Fruit fly (Drosophila melanogaster) whole organism, embryonic: ENCODE measurements around the gene Ctr9.

Source experiments
- Ada2b ChIP-seq: fragments of 200-800 bp; sonication (Bioruptor generic); IDR thresholded peaks from 2 replicates; pipeline ENCODE4 v1.3.6; 2022; ENCODE audit warnings: missing biosample characterization, missing genetic modification characterization
- B-H1 ChIP-seq: fragments of 200-800 bp; sonication (Bioruptor generic); IDR thresholded peaks from 3 replicates; pipeline ENCODE4 v1.3.6; 2022; ENCODE audit warnings: missing biosample characterization, missing genetic modification characterization
- BEAF-32 ChIP-seq: fragments of 200-800 bp; sonication (Bioruptor generic); optimal IDR thresholded peaks from 3 replicates; lab custom pipeline; 2017; ENCODE audit warnings: missing biosample characterization, missing genetic modification characterization, mild to moderate bottlenecking, moderate library complexity, missing genetic modification reagents
- Bteb2 ChIP-seq: fragments of 200-800 bp; sonication (Bioruptor generic); optimal IDR thresholded peaks from 2 replicates; lab custom pipeline; 2016; ENCODE audit warnings: missing biosample characterization, missing genetic modification characterization
- CG11398 ChIP-seq: fragments of 200-800 bp; sonication (Bioruptor generic); optimal IDR thresholded peaks from 2 replicates; lab custom pipeline; 2016; ENCODE audit warnings: missing biosample characterization, missing genetic modification characterization
- CG12769 ChIP-seq: fragments of 200-800 bp; sonication (Bioruptor generic); optimal IDR thresholded peaks from 2 replicates; lab custom pipeline; 2019; ENCODE audit warnings: missing biosample characterization, mild to moderate bottlenecking, missing genetic modification characterization, moderate library complexity
- CG13624 ChIP-seq: fragments of 200-800 bp; sonication (Bioruptor generic); optimal IDR thresholded peaks from 2 replicates; lab custom pipeline; 2016; ENCODE audit warnings: missing biosample characterization, missing genetic modification characterization
- CG14050 ChIP-seq: fragments of 200-800 bp; sonication (Bioruptor generic); IDR thresholded peaks from 3 replicates; pipeline ENCODE4 v1.3.6; 2022; ENCODE audit warnings: missing biosample characterization, missing genetic modification characterization
- CG14667 ChIP-seq: fragments of 200-800 bp; sonication (Bioruptor generic); IDR thresholded peaks from 2 replicates; pipeline ENCODE4 v1.3.6; 2022; ENCODE audit warnings: missing biosample characterization, missing genetic modification characterization
- CG17912 ChIP-seq: fragments of 200-800 bp; sonication (Bioruptor generic); optimal IDR thresholded peaks from 2 replicates; lab custom pipeline; 2018; ENCODE audit warnings: missing biosample characterization, mild to moderate bottlenecking, missing genetic modification characterization
- CG18599 ChIP-seq: fragments of 200-800 bp; sonication (Bioruptor generic); optimal IDR thresholded peaks from 3 replicates; lab custom pipeline; 2017; ENCODE audit warnings: missing biosample characterization, missing genetic modification characterization, mild to moderate bottlenecking, moderate library complexity, missing genetic modification reagents
- CG33557 ChIP-seq: fragments of 200-800 bp; sonication (Bioruptor generic); optimal IDR thresholded peaks from 2 replicates; lab custom pipeline; 2019; ENCODE audit warnings: missing biosample characterization, mild to moderate bottlenecking, missing genetic modification characterization, moderate library complexity
- CG34376 ChIP-seq: fragments of 200-800 bp; sonication (Bioruptor generic); optimal IDR thresholded peaks from 2 replicates; lab custom pipeline; 2018; ENCODE audit warnings: missing biosample characterization, mild to moderate bottlenecking, missing genetic modification characterization
- CG3726 ChIP-seq: fragments of 200-800 bp; sonication (Bioruptor generic); IDR thresholded peaks from 3 replicates; pipeline ENCODE4, ENCODE4 v1.3.6; 2022; ENCODE audit warnings: missing biosample characterization, missing genetic modification characterization
- CG3847 ChIP-seq: fragments of 200-800 bp; sonication (Bioruptor generic); IDR thresholded peaks from 2 replicates; pipeline ENCODE4 v1.3.6; 2022; ENCODE audit warnings: missing biosample characterization, missing genetic modification characterization
- CG4360 ChIP-seq: fragments of 200-800 bp; sonication (Bioruptor generic); IDR thresholded peaks from 2 replicates; pipeline ENCODE4 v1.3.6; 2022; ENCODE audit warnings: missing biosample characterization, missing genetic modification characterization
- CG6683 ChIP-seq: fragments of 200-800 bp; sonication (Bioruptor generic); optimal IDR thresholded peaks from 2 replicates; lab custom pipeline; 2017; ENCODE audit warnings: missing biosample characterization, mild to moderate bottlenecking, missing genetic modification characterization, missing genetic modification reagents
- CG6689 ChIP-seq: fragments of 200-800 bp; sonication (Bioruptor generic); IDR thresholded peaks from 2 replicates; pipeline ENCODE4 v1.3.6; 2022; ENCODE audit warnings: missing biosample characterization, missing genetic modification characterization
- CG7786 ChIP-seq: fragments of 200-800 bp; sonication (Bioruptor generic); optimal IDR thresholded peaks from 2 replicates; lab custom pipeline; 2016; ENCODE audit warnings: missing biosample characterization, missing genetic modification characterization
- CG9876 ChIP-seq: fragments of 200-800 bp; sonication (Bioruptor generic); optimal IDR thresholded peaks from 2 replicates; lab custom pipeline; 2016; ENCODE audit warnings: missing biosample characterization, missing genetic modification characterization
- D ChIP-seq, 2 experiments: fragments of 200-800 bp in 1 of 2; fragments of >200 bp in 1 of 2; sonication (Bioruptor generic) in 1 of 2; optimal IDR thresholded peaks; 2 replicates in 1 of 2; 3 replicates in 1 of 2; lab custom pipeline; 2017; ENCODE audit warnings: mild to moderate bottlenecking in 1 of 2, missing biosample characterization in 1 of 2, missing genetic modification characterization in 1 of 2, missing genetic modification reagents in 1 of 2
- Dfd ChIP-seq, 2 experiments: fragments of >200 bp; optimal IDR thresholded peaks; 2 replicates each; lab custom pipeline; 2017; ENCODE audit warnings: missing biosample characterization in 2 of 2, missing genetic modification characterization in 2 of 2
- Dll ChIP-seq: fragments of 200-800 bp; sonication (Bioruptor generic); IDR thresholded peaks from 4 replicates; pipeline ENCODE4 v1.3.6; 2022; ENCODE audit warnings: missing biosample characterization, missing genetic modification characterization; ENCODE audit not compliant: partially characterized antibody
- Ets65A ChIP-seq: fragments of 200-800 bp; sonication (Bioruptor generic); peaks from one replicate; lab custom pipeline; 2016; ENCODE audit warnings: missing biosample characterization, missing genetic modification characterization
- Fer2 ChIP-seq: fragments of 200-800 bp; sonication (Bioruptor generic); optimal IDR thresholded peaks from 2 replicates; lab custom pipeline; 2018; ENCODE audit warnings: missing biosample characterization, mild to moderate bottlenecking, missing genetic modification characterization, moderate library complexity
- H2.0 ChIP-seq: fragments of 200-800 bp; sonication (Bioruptor generic); IDR thresholded peaks from 2 replicates; pipeline ENCODE4 v1.3.6; 2022; ENCODE audit warnings: missing biosample characterization, missing genetic modification characterization
- HLHmδ ChIP-seq: fragments of 200-800 bp; sonication (Bioruptor generic); optimal IDR thresholded peaks from 2 replicates; lab custom pipeline; 2018; ENCODE audit warnings: missing biosample characterization, mild to moderate bottlenecking, missing genetic modification characterization, moderate library complexity
- Hr78 ChIP-seq, 2 experiments: fragments of 200-800 bp in 1 of 2; fragments of >200 bp in 1 of 2; sonication (Bioruptor generic) in 1 of 2; optimal IDR thresholded peaks; 2 replicates each; lab custom pipeline; 2017 to 2019; ENCODE audit warnings: missing biosample characterization in 2 of 2, missing genetic modification characterization in 2 of 2, mild to moderate bottlenecking in 1 of 2, moderate library complexity in 1 of 2
- NC2α ChIP-seq: fragments of 200-800 bp; sonication (Bioruptor generic); optimal IDR thresholded peaks from 2 replicates; lab custom pipeline; 2016; ENCODE audit warnings: missing biosample characterization, missing genetic modification characterization
- NK7.1 ChIP-seq: fragments of 200-800 bp; sonication (Bioruptor generic); optimal IDR thresholded peaks from 3 replicates; lab custom pipeline; 2016; ENCODE audit warnings: missing biosample characterization, missing genetic modification characterization
- Oaz ChIP-seq: fragments of 200-800 bp; sonication (Bioruptor generic); IDR thresholded peaks from 2 replicates; pipeline ENCODE4 v1.3.6; 2022; ENCODE audit warnings: missing biosample characterization, missing genetic modification characterization
- Rx ChIP-seq: fragments of 200-800 bp; sonication (Bioruptor generic); IDR thresholded peaks from 2 replicates; pipeline ENCODE4 v1.3.6; 2022; ENCODE audit warnings: missing biosample characterization, missing genetic modification characterization
- bigmax ChIP-seq: fragments of 200-800 bp; sonication (Bioruptor generic); optimal IDR thresholded peaks from 2 replicates; lab custom pipeline; 2018; ENCODE audit warnings: missing biosample characterization, mild to moderate bottlenecking, missing genetic modification characterization
- caup ChIP-seq: fragments of 200-800 bp; sonication (Bioruptor generic); optimal IDR thresholded peaks from 3 replicates; lab custom pipeline; 2017; ENCODE audit warnings: missing biosample characterization, mild to moderate bottlenecking, missing genetic modification characterization, moderate library complexity; ENCODE audit not compliant: severe bottlenecking
- da ChIP-seq: fragments of 200-800 bp; sonication (Bioruptor generic); optimal IDR thresholded peaks from 2 replicates; lab custom pipeline; 2016; ENCODE audit warnings: missing biosample characterization, missing genetic modification characterization
- en ChIP-seq: fragments of 200-800 bp; sonication (Bioruptor generic); optimal IDR thresholded peaks from 2 replicates; lab custom pipeline; 2016; ENCODE audit warnings: missing biosample characterization, missing genetic modification characterization
- fd64A ChIP-seq: fragments of 200-800 bp; sonication (Bioruptor generic); optimal IDR thresholded peaks from 3 replicates; lab custom pipeline; 2018; ENCODE audit warnings: missing biosample characterization, mild to moderate bottlenecking, missing genetic modification characterization
- fd96Cb ChIP-seq: fragments of 200-800 bp; sonication (Bioruptor generic); optimal IDR thresholded peaks from 2 replicates; lab custom pipeline; 2018; ENCODE audit warnings: missing biosample characterization, mild to moderate bottlenecking, missing genetic modification characterization, moderate library complexity
- fru ChIP-seq: fragments of >200 bp; optimal IDR thresholded peaks from 2 replicates; lab custom pipeline; 2017
- gsb-n ChIP-seq: fragments of 200-800 bp; sonication (Bioruptor generic); optimal IDR thresholded peaks from 3 replicates; lab custom pipeline; 2018; ENCODE audit warnings: missing biosample characterization, mild to moderate bottlenecking, missing genetic modification characterization
- her ChIP-seq: fragments of 200-800 bp; sonication (Bioruptor generic); optimal IDR thresholded peaks from 2 replicates; lab custom pipeline; 2016; ENCODE audit warnings: missing biosample characterization, missing genetic modification characterization
- hth ChIP-seq: fragments of >200 bp; optimal IDR thresholded peaks from 2 replicates; lab custom pipeline; 2017; ENCODE audit warnings: inconsistent platforms
- ind ChIP-seq: fragments of 200-800 bp; sonication (Bioruptor generic); optimal IDR thresholded peaks from 3 replicates; lab custom pipeline; 2016; ENCODE audit warnings: missing biosample characterization, missing genetic modification characterization
- klu ChIP-seq: fragments of 200-800 bp; sonication (Bioruptor generic); IDR thresholded peaks from 2 replicates; pipeline ENCODE4 v1.3.6; 2022; ENCODE audit warnings: missing biosample characterization, missing genetic modification characterization
- kni ChIP-seq: fragments of 200-800 bp; sonication (Bioruptor generic); optimal IDR thresholded peaks from 3 replicates; lab custom pipeline; 2017; ENCODE audit warnings: mild to moderate bottlenecking, missing biosample characterization, missing genetic modification reagents, missing genetic modification characterization
- phol ChIP-seq: fragments of 200-800 bp; sonication (Bioruptor generic); optimal IDR thresholded peaks from 3 replicates; lab custom pipeline; 2018; ENCODE audit warnings: missing biosample characterization, mild to moderate bottlenecking, missing genetic modification characterization, moderate library complexity
- row ChIP-seq: fragments of 200-800 bp; sonication (Bioruptor generic); IDR thresholded peaks from 3 replicates; pipeline ENCODE4 v1.3.6; 2022; ENCODE audit warnings: missing biosample characterization, missing genetic modification characterization
- sens-2 ChIP-seq: fragments of 200-800 bp; sonication (Bioruptor generic); IDR thresholded peaks from 2 replicates; pipeline ENCODE4 v1.3.6; 2022; ENCODE audit warnings: missing biosample characterization, missing genetic modification characterization
- stc ChIP-seq: fragments of 200-800 bp; sonication (Bioruptor generic); IDR thresholded peaks from 2 replicates; pipeline ENCODE4 v1.3.6; 2022; ENCODE audit warnings: missing biosample characterization, missing genetic modification characterization
- tna ChIP-seq: fragments of 200-800 bp; sonication (Bioruptor generic); IDR thresholded peaks from 2 replicates; pipeline ENCODE4 v1.3.6; 2022; ENCODE audit warnings: missing biosample characterization, missing genetic modification characterization; ENCODE audit not compliant: partially characterized antibody
- vfl ChIP-seq: fragments of 200-800 bp; sonication (Bioruptor generic); optimal IDR thresholded peaks from 2 replicates; lab custom pipeline; 2016; ENCODE audit warnings: missing biosample characterization, missing genetic modification characterization
- zen2 ChIP-seq: fragments of 200-800 bp; sonication (Bioruptor generic); IDR thresholded peaks from 3 replicates; pipeline ENCODE4 v1.3.6; 2022; ENCODE audit warnings: missing biosample characterization, missing genetic modification characterization; ENCODE audit not compliant: partially characterized antibody

Ctr9 gene

dm6 chr3L:1329724-1330123 is 22.7 kb downstream of the Ctr9 start, which contains the start of gene ND-ACP (continued):
- TF ChIP-seq Bteb2 (GFP tag; lab: Kevin White, UChicago) (no peak), BEAF-32 (GFP tag; lab: Kevin White, UChicago) (peak; percentile 49), row (GFP tag; lab: Robert Waterston, UW) (peak; percentile 10; the same call in 1 of the 3 replicates), CG6689 (GFP tag; lab: Robert Waterston, UW) (no peak), CG13624 (no peak), fru (lab: Kevin White, UChicago) (no peak), Fer2 (tag; lab: Kevin White, UChicago) (no peak), Ets65A (GFP tag; lab: Kevin White, UChicago) (no peak), zen2 (no peak), CG12769 (tag; lab: Kevin White, UChicago) (no peak), CG6683 (GFP tag; lab: Kevin White, UChicago) (no peak), Oaz (GFP tag; lab: Robert Waterston, UW) (no peak), B-H1 (no peak), sens-2 (GFP tag; lab: Robert Waterston, UW) (no peak), HLHmδ (no peak), CG34376 (GFP tag; lab: Kevin White, UChicago) (no peak), bigmax (GFP tag; lab: Kevin White, UChicago) (no peak), Dll (GFP tag; lab: Robert Waterston, UW) (0 out of 4 replicates have a peak, but pooled peaks have one; percentile 41), CG3847 (GFP tag; lab: Robert Waterston, UW) (no peak), Hr78 (GFP tag; optimal IDR thresholded peaks at IDR 0.05; lab: Kevin White, UChicago) (no peak), gsb-n (tag; lab: Kevin White, UChicago) (no peak), caup (GFP tag; lab: Kevin White, UChicago) (no peak), NC2α (no peak), kni (no peak), CG14050 (no peak), CG9876 (no peak), CG14667 (GFP tag; lab: Robert Waterston, UW) (no peak), fd96Cb (tag; lab: Kevin White, UChicago) (no peak), Dfd (GFP tag; optimal IDR thresholded peaks at IDR 0.05; lab: Kevin White, UChicago) (no peak), fd64A (GFP tag; lab: Kevin White, UChicago) (no peak), phol (tag; lab: Kevin White, UChicago) (peak; percentile 23), Ada2b (GFP tag; lab: Robert Waterston, UW) (no peak), CG33557 (no peak), Rx (no peak), CG11398 (no peak), D (optimal IDR thresholded peaks at IDR 0.05; lab: Kevin White, UChicago) (no peak), D (GFP tag; optimal IDR thresholded peaks at IDR 0.05; lab: Kevin White, UChicago) (no peak), en (GFP tag; lab: Kevin White, UChicago) (no peak), hth (no peak), tna (GFP tag; lab: Robert Waterston, UW) (no peak), da (GFP tag; lab: Kevin White, UChicago) (no peak), CG18599 (no peak), vfl (GFP tag; lab: Kevin White, UChicago) (no peak), CG4360 (no peak), stc (GFP tag; lab: Robert Waterston, UW) (no peak), NK7.1 (GFP tag; lab: Kevin White, UChicago) (no peak), H2.0 (no peak), ind (GFP tag; lab: Kevin White, UChicago) (no peak), CG17912 (GFP tag; lab: Kevin White, UChicago) (no peak), CG3726 (GFP tag; lab: Robert Waterston, UW) (no peak), her (GFP tag; lab: Kevin White, UChicago) (no peak), CG7786 (GFP tag; lab: Kevin White, UChicago) (no peak), klu (GFP tag; lab: Robert Waterston, UW) (no peak)
